Worm (Caenorhabditis elegans) whole organism, mixed stage, embryonic: ENCODE data around the gene wapl-1.

ENCODE experiments used
- bed-3 ChIP-seq: fragments of 200-800 bp; sonication (Bioruptor generic); optimal IDR thresholded peaks from 3 replicates; lab custom pipeline; 2018; ENCODE audit warnings: mild to moderate bottlenecking, missing genetic modification characterization, moderate library complexity, missing compliant biosample characterization
- blmp-1 ChIP-seq: fragments of 150-350 bp; optimal IDR thresholded peaks from 2 replicates; lab custom pipeline; 2014; ENCODE audit warnings: missing biosample characterization, missing genetic modification characterization
- ceh-39 ChIP-seq: fragments of 150-350 bp; optimal IDR thresholded peaks from 2 replicates; lab custom pipeline; 2014; ENCODE audit warnings: missing biosample characterization, missing genetic modification characterization
- ceh-83 ChIP-seq: fragments of 200-800 bp; sonication (Bioruptor generic); optimal IDR thresholded peaks from 2 replicates; lab custom pipeline; 2018; ENCODE audit warnings: mild to moderate bottlenecking, missing genetic modification characterization, missing compliant biosample characterization
- ces-1 ChIP-seq: fragments of 150-350 bp; optimal IDR thresholded peaks from 2 replicates; lab custom pipeline; 2014; ENCODE audit warnings: missing biosample characterization, missing genetic modification reagents, missing genetic modification characterization
- cnd-1 ChIP-seq: fragments of 200-800 bp; sonication (Bioruptor generic); optimal IDR thresholded peaks from 2 replicates; lab custom pipeline; 2018; ENCODE audit warnings: mild to moderate bottlenecking, missing genetic modification characterization, missing compliant biosample characterization
- elt-1 ChIP-seq: sonication (generic microtip); optimal IDR thresholded peaks from 2 replicates; lab custom pipeline; 2017; ENCODE audit warnings: missing genetic modification characterization, mild to moderate bottlenecking, missing compliant biosample characterization, antibody characterized with exemption, moderate library complexity, borderline replicate concordance; ENCODE audit not compliant: insufficient read depth
- elt-3 ChIP-seq: fragments of 150-350 bp; optimal IDR thresholded peaks from 2 replicates; lab custom pipeline; 2014; ENCODE audit warnings: missing biosample characterization, missing genetic modification characterization
- flh-1 ChIP-seq: fragments of 200-800 bp; sonication (Bioruptor generic); optimal IDR thresholded peaks from 2 replicates; lab custom pipeline; 2018; ENCODE audit warnings: mild to moderate bottlenecking, missing genetic modification characterization, moderate library complexity, missing compliant biosample characterization
- ham-2 ChIP-seq: fragments of 200-800 bp; sonication (Bioruptor generic); optimal IDR thresholded peaks from 2 replicates; lab custom pipeline; 2018; ENCODE audit warnings: mild to moderate bottlenecking, missing genetic modification characterization, missing compliant biosample characterization
- hlh-1 ChIP-seq: fragments of 150-350 bp; optimal IDR thresholded peaks from 2 replicates; lab custom pipeline; 2014; ENCODE audit warnings: missing biosample characterization, missing genetic modification reagents, missing genetic modification characterization
- lin-13 ChIP-seq: fragments of 150-350 bp; optimal IDR thresholded peaks from 2 replicates; lab custom pipeline; 2014; ENCODE audit warnings: missing biosample characterization, missing genetic modification characterization
- lin-32 ChIP-seq: fragments of 200-800 bp; sonication (Bioruptor generic); optimal IDR thresholded peaks from 2 replicates; lab custom pipeline; 2018; ENCODE audit warnings: mild to moderate bottlenecking, missing genetic modification characterization, missing compliant biosample characterization
- lsy-2 ChIP-seq: fragments of 150-350 bp; optimal IDR thresholded peaks from 2 replicates; lab custom pipeline; 2014; ENCODE audit warnings: missing biosample characterization, missing genetic modification characterization
- mab-5 ChIP-seq: fragments of 150-350 bp; optimal IDR thresholded peaks from 2 replicates; lab custom pipeline; 2014; ENCODE audit warnings: missing biosample characterization, missing genetic modification characterization
- mep-1 ChIP-seq: fragments of 150-350 bp; optimal IDR thresholded peaks from 2 replicates; lab custom pipeline; 2017; ENCODE audit warnings: missing biosample characterization, missing genetic modification reagents, missing genetic modification characterization, inconsistent platforms
- mls-2 ChIP-seq: sonication (generic microtip); optimal IDR thresholded peaks from 2 replicates; lab custom pipeline; 2016; ENCODE audit warnings: mild to moderate bottlenecking, missing genetic modification characterization, moderate library complexity, missing compliant biosample characterization
- nhr-2 ChIP-seq: fragments of 150-350 bp; optimal IDR thresholded peaks from 2 replicates; lab custom pipeline; 2014; ENCODE audit warnings: missing biosample characterization, missing genetic modification characterization
- nhr-237 ChIP-seq: fragments of 150-350 bp; optimal IDR thresholded peaks from 2 replicates; lab custom pipeline; 2014; ENCODE audit warnings: missing biosample characterization, missing genetic modification characterization
- nhr-28 ChIP-seq: fragments of 150-350 bp; optimal IDR thresholded peaks from 2 replicates; lab custom pipeline; 2014; ENCODE audit warnings: missing biosample characterization, missing genetic modification characterization
- nhr-76 ChIP-seq: sonication (generic microtip); optimal IDR thresholded peaks from 2 replicates; lab custom pipeline; 2017; ENCODE audit warnings: missing biosample characterization, missing genetic modification characterization
- sem-2 ChIP-seq: fragments of 200-800 bp; sonication (Bioruptor generic); optimal IDR thresholded peaks from 2 replicates; lab custom pipeline; 2018; ENCODE audit warnings: mild to moderate bottlenecking, missing genetic modification characterization, missing compliant biosample characterization
- snpc-4 ChIP-seq: fragments of 150-350 bp; optimal IDR thresholded peaks from 2 replicates; lab custom pipeline; 2014; ENCODE audit warnings: missing biosample characterization, missing genetic modification characterization
- sptf-1 ChIP-seq: sonication (generic microtip); optimal IDR thresholded peaks from 2 replicates; lab custom pipeline; 2017; ENCODE audit warnings: mild to moderate bottlenecking, missing genetic modification characterization, moderate library complexity, missing compliant biosample characterization
- tbx-8 ChIP-seq: fragments of 200-800 bp; sonication (Bioruptor generic); optimal IDR thresholded peaks from 2 replicates; lab custom pipeline; 2018; ENCODE audit warnings: mild to moderate bottlenecking, missing genetic modification characterization, moderate library complexity, missing compliant biosample characterization
- unc-120 ChIP-seq: sonication (generic microtip); optimal IDR thresholded peaks from 2 replicates; lab custom pipeline; 2017; ENCODE audit warnings: missing genetic modification characterization, missing compliant biosample characterization; ENCODE audit not compliant: poor library complexity, severe bottlenecking
- unc-39 ChIP-seq: fragments of 150-350 bp; optimal IDR thresholded peaks from 2 replicates; lab custom pipeline; 2014; ENCODE audit warnings: missing biosample characterization, missing genetic modification characterization
- unc-62 ChIP-seq: fragments of 150-350 bp; optimal IDR thresholded peaks from 2 replicates; lab custom pipeline; 2014; ENCODE audit warnings: missing biosample characterization, missing genetic modification reagents, missing genetic modification characterization
- zip-8 ChIP-seq: fragments of 150-350 bp; optimal IDR thresholded peaks from 2 replicates; lab custom pipeline; 2014; ENCODE audit warnings: missing biosample characterization, missing genetic modification characterization
- ztf-11 ChIP-seq: fragments of 150-350 bp; optimal IDR thresholded peaks from 2 replicates; lab custom pipeline; 2014; ENCODE audit warnings: missing biosample characterization, missing genetic modification characterization

Gene wapl-1

DNA sequence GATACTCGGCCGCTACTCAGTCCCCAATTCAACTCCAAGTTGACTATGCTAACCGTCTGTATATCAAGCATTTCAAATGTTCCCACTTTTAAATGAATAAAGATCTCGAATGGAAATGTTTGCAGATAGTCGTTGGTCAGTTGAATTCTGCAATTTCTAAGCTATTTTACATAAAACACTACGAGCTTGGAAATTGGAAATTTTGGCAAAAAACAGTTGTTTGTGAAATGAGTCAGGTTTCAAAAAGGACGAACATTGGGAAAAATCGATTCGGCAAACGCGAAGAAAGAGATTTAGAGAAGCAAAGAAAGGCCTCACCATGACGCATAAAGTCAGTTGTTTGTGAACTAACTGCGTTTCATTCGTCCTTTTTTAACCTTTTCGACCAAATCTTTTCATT is 1.3 kb upstream of the wapl-1 start:
- TF ChIP-seq hlh-1 (peak; percentile 10), unc-120 (tag; lab: Kevin White, UChicago) (peak; percentile 3), lsy-2 (tag; lab: Kevin White, UChicago) (peak; percentile 6), ces-1 (peak; percentile 40), elt-3 (tag; lab: Kevin White, UChicago) (no peak)

DNA sequence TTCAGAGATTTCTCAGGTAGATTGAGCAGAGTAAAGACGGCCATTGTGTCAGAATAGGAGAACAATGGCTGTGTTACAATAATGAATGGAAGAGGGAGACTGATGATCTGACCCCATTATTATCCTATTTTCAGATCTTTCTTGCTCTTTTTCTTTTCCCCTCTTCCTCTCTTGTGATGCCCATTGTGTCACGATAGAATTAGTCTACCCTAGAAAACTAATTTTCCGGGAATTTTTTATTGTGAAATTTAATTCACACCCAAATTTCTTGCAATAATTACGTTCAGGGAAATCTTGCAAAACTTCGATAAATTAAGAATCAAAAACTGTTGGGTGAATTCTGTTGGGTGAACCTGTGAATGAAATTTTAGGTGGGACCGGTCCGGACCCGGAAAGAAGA is 4.5 kb downstream of the wapl-1 start, which contains the start of gene fbxb-75:
fbxb-75 (minus strand) TSS at position 101 of the 400 bp plus-strand sequence.
- TF ChIP-seq unc-62 (GFP tag; lab: Kevin White, UChicago) (no peak), bed-3 (GFP tag; lab: Kevin White, UChicago) (no peak), mep-1 (tag; lab: Kevin White, UChicago) (no peak), elt-1 (tag; lab: Kevin White, UChicago) (peak; percentile 28), ztf-11 (tag; lab: Kevin White, UChicago) (no peak), blmp-1 (tag; lab: Kevin White, UChicago) (no peak), mls-2 (tag; lab: Kevin White, UChicago) (no peak), nhr-237 (tag; lab: Kevin White, UChicago) (no peak), ceh-39 (tag; lab: Kevin White, UChicago) (no peak)

DNA sequence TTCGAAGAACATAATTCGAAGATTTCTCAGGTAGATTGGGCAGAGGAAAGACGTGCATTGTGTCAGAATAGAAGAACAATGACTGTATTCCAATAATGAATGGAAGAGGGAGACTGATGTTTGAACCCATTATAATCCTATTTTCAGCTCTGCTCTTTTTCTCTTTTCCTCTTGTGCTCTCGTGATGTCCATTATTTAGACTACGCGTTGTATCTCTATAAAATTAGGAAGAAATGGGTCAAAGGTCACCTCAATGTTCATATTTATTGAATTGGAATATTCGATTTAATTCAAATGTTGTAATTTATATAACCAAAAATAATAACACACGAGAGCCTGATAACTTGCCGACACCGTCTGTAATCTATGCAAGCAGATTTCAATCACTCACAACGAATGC is 6.3 kb downstream of the wapl-1 start, which contains the start of gene fbxb-74:
fbxb-74 (minus strand) TSS at position 101 of the 400 bp plus-strand sequence.
- no peak for TF ChIP-seq lin-32 (GFP tag; lab: Kevin White, UChicago)
- TF ChIP-seq nhr-2 (tag; lab: Kevin White, UChicago), result no peak
- no peak for TF ChIP-seq nhr-76 (tag; lab: Kevin White, UChicago)
- TF ChIP-seq nhr-237 (tag; lab: Kevin White, UChicago), result no peak
- no peak for TF ChIP-seq tbx-8 (GFP tag; lab: Kevin White, UChicago)
- no peak for TF ChIP-seq unc-39 (tag; lab: Kevin White, UChicago)
- TF ChIP-seq bed-3 (GFP tag; lab: Kevin White, UChicago), result no peak
- TF ChIP-seq cnd-1 (tag; lab: Kevin White, UChicago), result no peak
- no peak for TF ChIP-seq ztf-11 (tag; lab: Kevin White, UChicago)
- no peak for TF ChIP-seq sptf-1 (tag; lab: Kevin White, UChicago)
- no peak for TF ChIP-seq sem-2
- no peak for TF ChIP-seq zip-8 (tag; lab: Kevin White, UChicago)
- no peak for TF ChIP-seq ceh-83 (GFP tag; lab: Kevin White, UChicago)
- no peak for TF ChIP-seq ham-2 (GFP tag; lab: Kevin White, UChicago)
- TF ChIP-seq ces-1, result no peak
- TF ChIP-seq snpc-4, result no peak
- TF ChIP-seq elt-1 (tag; lab: Kevin White, UChicago), result no peak
- no peak for TF ChIP-seq elt-3 (tag; lab: Kevin White, UChicago)

DNA sequence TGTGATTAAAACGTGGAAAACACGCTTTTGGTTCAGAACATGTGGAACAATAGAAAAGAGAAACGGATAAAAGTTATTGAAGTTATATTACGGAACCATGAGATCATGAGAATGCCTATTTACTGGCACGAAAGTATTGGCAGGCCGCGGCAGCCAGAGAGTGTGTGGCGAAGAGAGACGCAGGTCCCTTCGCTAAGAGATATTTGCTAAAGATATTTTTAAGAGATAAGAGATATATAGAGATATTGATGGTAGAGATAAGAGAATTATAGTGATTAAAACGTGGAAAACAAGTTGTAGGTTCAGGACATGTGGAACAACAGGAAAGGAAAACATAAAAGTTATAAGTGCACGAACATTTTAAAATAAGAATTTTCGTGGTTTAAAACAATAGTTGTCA is 7.7 kb downstream of the wapl-1 start:
- TF ChIP-seq lin-32 (GFP tag; lab: Kevin White, UChicago) (no peak), nhr-28 (tag; lab: Kevin White, UChicago) (no peak), ceh-39 (tag; lab: Kevin White, UChicago) (no peak), sem-2 (no peak), flh-1 (GFP tag; lab: Kevin White, UChicago) (no peak), tbx-8 (GFP tag; lab: Kevin White, UChicago) (no peak), zip-8 (tag; lab: Kevin White, UChicago) (no peak), blmp-1 (tag; lab: Kevin White, UChicago) (no peak), ham-2 (GFP tag; lab: Kevin White, UChicago) (peak; percentile 56), elt-1 (tag; lab: Kevin White, UChicago) (peak; percentile 92), mep-1 (tag; lab: Kevin White, UChicago) (no peak), snpc-4 (no peak), nhr-76 (tag; lab: Kevin White, UChicago) (no peak), mab-5 (tag; lab: Kevin White, UChicago) (no peak)

DNA sequence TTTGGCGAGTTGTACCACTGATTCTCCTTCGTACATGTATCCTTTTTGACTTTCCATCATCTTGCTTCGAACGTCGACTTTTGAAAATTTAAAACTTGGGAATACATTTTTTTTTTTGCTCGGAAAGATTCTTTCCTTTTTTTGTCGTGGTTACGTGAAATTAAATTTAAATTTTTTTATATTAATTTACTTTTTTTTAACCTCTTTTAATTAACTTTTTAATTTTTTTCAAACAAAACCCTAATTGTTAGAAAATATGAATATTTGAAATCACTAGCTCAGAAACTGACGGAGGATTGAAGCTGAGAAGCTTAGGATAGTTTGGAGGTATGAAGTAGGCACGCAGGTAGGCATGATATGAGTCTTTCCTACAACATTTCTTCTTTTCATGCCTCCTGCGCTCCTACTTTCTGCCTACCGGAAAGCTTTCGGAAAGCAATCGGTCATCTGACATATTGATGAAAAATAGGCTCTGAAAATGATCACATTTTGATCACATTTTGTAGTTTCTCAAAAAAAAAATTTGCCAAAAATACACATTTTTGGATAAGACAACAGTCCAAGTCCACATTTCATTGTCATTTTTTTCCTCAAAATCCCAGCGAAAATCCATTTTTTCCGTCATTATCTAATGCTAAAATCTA is 11.0 kb downstream of the wapl-1 start, which contains the start of the genes R08C7.8 and R08C7.4:
R08C7.8 (minus strand) TSS at position 101 of the 644 bp plus-strand sequence.
R08C7.4 (plus strand) TSS at position 594 of the 644 bp plus-strand sequence.
- TF ChIP-seq bed-3 (GFP tag; lab: Kevin White, UChicago) (no peak), lin-32 (GFP tag; lab: Kevin White, UChicago) (no peak), lin-13 (tag; lab: Kevin White, UChicago) (no peak), mab-5 (tag; lab: Kevin White, UChicago) (no peak)
